Worm (Caenorhabditis elegans) whole organism, young adult: ENCODE data around the gene ftr-1.

Experiments
- B0336.3 ChIP-seq: fragments of 200-800 bp; sonication (Bioruptor generic); IDR thresholded peaks from 2 replicates; pipeline ENCODE4 v1.3.6; 2022; ENCODE audit warnings: missing genetic modification characterization, missing compliant biosample characterization
- C17E4.6 ChIP-seq: fragments of 200-800 bp; sonication (Bioruptor generic); IDR thresholded peaks from 2 replicates; pipeline ENCODE4 v1.3.6; 2022; ENCODE audit warnings: missing genetic modification reagents, missing genetic modification characterization, missing compliant biosample characterization
- K11D2.4 ChIP-seq: fragments of 200-800 bp; sonication (Bioruptor generic); IDR thresholded peaks from 2 replicates; pipeline ENCODE4 v1.3.6; 2022; ENCODE audit warnings: missing genetic modification reagents, missing genetic modification characterization, missing compliant biosample characterization
- K12H6.12 ChIP-seq: fragments of 200-800 bp; sonication (Bioruptor generic); optimal IDR thresholded peaks from 2 replicates; lab custom pipeline; 2018; ENCODE audit warnings: mild to moderate bottlenecking, missing genetic modification characterization, missing compliant biosample characterization
- attf-5 ChIP-seq: fragments of 200-800 bp; sonication (Bioruptor generic); optimal IDR thresholded peaks from 2 replicates; lab custom pipeline; 2018; ENCODE audit warnings: mild to moderate bottlenecking, missing genetic modification characterization, missing compliant biosample characterization
- dox-1 ChIP-seq: fragments of 200-800 bp; sonication (Bioruptor generic); IDR thresholded peaks from 2 replicates; pipeline ENCODE4 v1.3.6; 2022; ENCODE audit warnings: missing genetic modification reagents, missing genetic modification characterization, missing compliant biosample characterization
- dpl-1 ChIP-seq: fragments of 150-350 bp; optimal IDR thresholded peaks from 2 replicates; lab custom pipeline; 2014; ENCODE audit warnings: missing biosample characterization, missing genetic modification reagents, missing genetic modification characterization
- ets-4 ChIP-seq: fragments of 200-800 bp; sonication (Bioruptor generic); optimal IDR thresholded peaks from 2 replicates; lab custom pipeline; 2018; ENCODE audit warnings: mild to moderate bottlenecking, missing genetic modification characterization, missing compliant biosample characterization
- hlh-12 ChIP-seq: sonication (generic microtip); optimal IDR thresholded peaks from 2 replicates; lab custom pipeline; 2016; ENCODE audit warnings: missing genetic modification characterization, missing compliant biosample characterization
- lin-26 ChIP-seq: fragments of 200-800 bp; sonication (Bioruptor generic); IDR thresholded peaks from 2 replicates; pipeline ENCODE4 v1.3.6; 2022; ENCODE audit warnings: missing genetic modification reagents, missing genetic modification characterization, missing compliant biosample characterization
- lin-40 ChIP-seq: sonication (generic microtip); optimal IDR thresholded peaks from 2 replicates; lab custom pipeline; 2016; ENCODE audit warnings: missing genetic modification characterization, mild to moderate bottlenecking, missing compliant biosample characterization, missing genotype, missing genetic modification reagents
- madf-8 ChIP-seq: fragments of 200-800 bp; sonication (Bioruptor generic); conservative IDR thresholded peaks from 2 replicates; pipeline ENCODE4 v1.3.6; 2022; ENCODE audit warnings: missing genetic modification reagents, missing genetic modification characterization, missing compliant biosample characterization
- nhr-90 ChIP-seq: sonication (generic microtip); optimal IDR thresholded peaks from 2 replicates; lab custom pipeline; 2016; ENCODE audit warnings: missing genotype, mild to moderate bottlenecking, missing genetic modification characterization, missing compliant biosample characterization
- snpc-1.3 ChIP-seq: sonication (generic microtip); optimal IDR thresholded peaks from 2 replicates; lab custom pipeline; 2017; ENCODE audit warnings: missing genetic modification characterization, mild to moderate bottlenecking, missing compliant biosample characterization, antibody characterized with exemption, moderate library complexity, missing genotype, missing genetic modification reagents; ENCODE audit not compliant: insufficient read depth

DNA sequence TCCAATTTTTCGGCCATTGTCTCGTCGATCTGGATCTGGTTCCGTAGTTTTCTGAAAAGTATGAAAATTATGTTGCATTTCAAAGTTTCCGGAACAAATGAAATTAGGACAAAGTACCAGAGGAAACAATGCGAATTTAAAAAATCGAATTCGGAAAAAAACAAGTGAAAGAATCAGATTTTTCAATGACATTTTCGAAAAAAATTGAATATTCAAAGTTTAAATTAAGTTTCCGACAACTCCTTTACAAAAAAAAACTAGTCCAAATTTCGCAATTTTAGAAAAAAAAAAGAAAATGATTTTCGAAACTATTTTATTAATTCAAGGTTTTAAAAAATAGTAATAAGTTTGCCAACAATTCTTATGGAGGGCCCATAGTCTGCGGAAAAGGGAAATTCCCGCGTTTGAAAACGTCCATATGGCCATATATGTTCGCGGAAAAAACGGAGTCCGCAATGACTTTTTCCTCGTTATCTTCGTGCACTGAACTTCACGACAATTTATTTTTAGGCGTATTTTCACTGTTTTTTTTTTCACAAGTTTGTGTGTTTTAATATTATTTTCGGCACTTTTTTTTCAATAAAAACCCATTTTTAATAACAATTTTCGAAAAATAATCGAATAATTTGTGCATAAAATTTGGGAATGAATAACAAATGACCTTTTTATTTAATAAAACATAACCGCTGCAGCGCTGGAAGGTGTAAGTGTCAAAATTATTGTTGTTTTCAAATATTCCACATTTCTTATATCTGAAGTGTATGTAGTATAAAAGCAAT lies 4.5 kb upstream of the ftr-1 start, which contains the start of the genes fbxa-115 and Y113G7B.27:
- TF ChIP-seq nhr-90 (tag; lab: Kevin White, UChicago) (no peak), lin-26 (GFP tag; lab: Robert Waterston, UW) (no peak), dox-1 (GFP tag; lab: Robert Waterston, UW) (no peak), K12H6.12 (no peak), K11D2.4 (GFP tag; lab: Robert Waterston, UW) (no peak), C17E4.6 (GFP tag; lab: Robert Waterston, UW) (no peak), attf-5 (GFP tag; lab: Kevin White, UChicago) (no peak), hlh-12 (no peak), lin-40 (no peak), B0336.3 (GFP tag; lab: Robert Waterston, UW) (no peak), madf-8 (GFP tag; lab: Robert Waterston, UW) (no peak), snpc-1.3 (tag; lab: Kevin White, UChicago) (no peak), dpl-1 (GFP tag; lab: Kevin White, UChicago) (no peak), ets-4 (GFP tag; lab: Kevin White, UChicago) (no peak)
